Worm (Caenorhabditis elegans) whole organism, L4/young adult: ENCODE measurements around the gene trpp-6.

ENCODE experiments used
- W03F9.2 ChIP-seq: fragments of 150-350 bp; optimal IDR thresholded peaks from 2 replicates; lab custom pipeline; 2014; ENCODE audit warnings: missing biosample characterization, missing genetic modification characterization
- him-1 ChIP-seq: sonication (generic microtip); optimal IDR thresholded peaks from 2 replicates; lab custom pipeline; 2016; ENCODE audit warnings: missing genotype, missing genetic modification reagents, missing genetic modification characterization, missing compliant biosample characterization

DNA sequence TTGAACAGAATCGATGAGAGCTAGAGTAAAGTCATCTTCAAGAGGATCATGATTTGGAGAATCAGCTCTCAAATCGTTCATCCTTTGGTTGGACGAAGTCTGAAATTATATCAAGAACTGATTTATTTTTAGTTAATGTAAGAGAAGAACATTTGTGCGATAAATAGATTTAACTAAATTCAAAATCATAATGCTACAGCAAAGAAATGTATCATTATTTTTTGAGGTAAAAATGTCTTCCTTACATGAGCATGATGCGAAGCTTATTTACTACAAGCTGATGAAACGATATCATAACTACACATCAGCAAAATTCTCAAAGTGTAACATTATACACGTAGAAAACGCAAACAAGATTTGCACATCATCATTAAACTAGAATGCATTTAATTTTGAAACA is 29.3 kb upstream of the trpp-6 start, which contains the start of gene madf-4:
- TF ChIP-seq W03F9.2 (tag; lab: Kevin White, UChicago) (no peak), him-1 (tag; lab: Kevin White, UChicago) (no peak)
